Worm (Caenorhabditis elegans): ENCODE data around the gene lurp-2.

Gene lurp-2

ce11 chrV:13423608-13424007, 29.8 kb upstream of the lurp-2 start, which contains the start of gene srv-10:
TSS of gene srv-10 (plus strand) at chrV:13423908.
- no peak for TF ChIP-seq blmp-1 (tag; optimal IDR thresholded peaks at IDR 0.05)
- TF ChIP-seq tbx-2 (tag; optimal IDR thresholded peaks at IDR 0.05), result no peak
- TF ChIP-seq dsc-1 (tag; optimal IDR thresholded peaks at IDR 0.05), result no peak
- no peak for TF ChIP-seq hlh-17 (GFP tag; optimal IDR thresholded peaks at IDR 0.05; ENCODE audit: borderline replicate concordance)
- no peak for TF ChIP-seq hlh-4 (tag; optimal IDR thresholded peaks at IDR 0.05)
- no peak for TF ChIP-seq efl-3 (GFP tag; optimal IDR thresholded peaks at IDR 0.05)
- TF ChIP-seq jun-1 (tag; optimal IDR thresholded peaks at IDR 0.05), result no peak
- TF ChIP-seq nhr-47 (tag; optimal IDR thresholded peaks at IDR 0.05), result no peak
- no peak for TF ChIP-seq ceh-90 (tag; optimal IDR thresholded peaks at IDR 0.05)
- TF ChIP-seq rnt-1 (tag; optimal IDR thresholded peaks at IDR 0.05), result no peak
- no peak for TF ChIP-seq nhr-237 (tag; optimal IDR thresholded peaks at IDR 0.05)
- no peak for TF ChIP-seq elt-2 (tag; optimal IDR thresholded peaks at IDR 0.05)
- TF ChIP-seq unc-30 (tag; optimal IDR thresholded peaks at IDR 0.05), result no peak
- TF ChIP-seq fos-1 (tag; optimal IDR thresholded peaks at IDR 0.05), result no peak
- TF ChIP-seq mef-2 (tag; optimal IDR thresholded peaks at IDR 0.05), result no peak
- TF ChIP-seq ceh-8 (GFP tag; optimal IDR thresholded peaks at IDR 0.05), result no peak
- TF ChIP-seq dpl-1 (GFP tag; optimal IDR thresholded peaks at IDR 0.05), result no peak
- no peak for TF ChIP-seq isw-1 (GFP tag; IDR thresholded peaks at IDR 0.05)
- no peak for TF ChIP-seq ces-1 (GFP tag; optimal IDR thresholded peaks at IDR 0.05)

ce11 chrV:13426764-13427163, 26.7 kb upstream of the lurp-2 start, which contains the start of gene srd-18:
TSS of gene srd-18 (minus strand) at chrV:13426864.
- TF ChIP-seq lin-15B (tag; optimal IDR thresholded peaks at IDR 0.05) (no peak), dpl-1 (GFP tag; optimal IDR thresholded peaks at IDR 0.05) (no peak), lin-35 (GFP tag; optimal IDR thresholded peaks at IDR 0.05) (no peak), ceh-82 (tag; optimal IDR thresholded peaks at IDR 0.05) (no peak), egl-13 (tag; optimal IDR thresholded peaks at IDR 0.05) (no peak), pqm-1 (tag; optimal IDR thresholded peaks at IDR 0.05) (no peak), tbx-2 (tag; optimal IDR thresholded peaks at IDR 0.05) (no peak), unc-86 (tag; optimal IDR thresholded peaks at IDR 0.05) (no peak), efl-1 (optimal IDR thresholded peaks at IDR 0.05) (no peak), efl-1 (GFP tag; optimal IDR thresholded peaks at IDR 0.05 in 1 of 2) (no peak), ztf-11 (tag; optimal IDR thresholded peaks at IDR 0.05) (no peak), nhr-47 (tag; optimal IDR thresholded peaks at IDR 0.05) (no peak), sox-4 (tag; optimal IDR thresholded peaks at IDR 0.05) (no peak), isw-1 (GFP tag; IDR thresholded peaks at IDR 0.05) (no peak), nhr-71 (tag; optimal IDR thresholded peaks at IDR 0.05) (no peak), nhr-20 (tag; optimal IDR thresholded peaks at IDR 0.05) (no peak), ces-1 (GFP tag; optimal IDR thresholded peaks at IDR 0.05) (no peak), dsc-1 (tag; optimal IDR thresholded peaks at IDR 0.05) (no peak), C34B4.2 (tag; optimal IDR thresholded peaks at IDR 0.05) (no peak), nhr-85 (tag) (no peak), ceh-63 (GFP tag; optimal IDR thresholded peaks at IDR 0.05) (no peak)

ce11 chrV:13427378-13427777, 26.1 kb upstream of the lurp-2 start:
- TF ChIP-seq nhr-28 (tag; optimal IDR thresholded peaks at IDR 0.05), result no peak
- TF ChIP-seq hlh-4 (tag; optimal IDR thresholded peaks at IDR 0.05), result peak; percentile 52
- no peak for TF ChIP-seq xbp-1 (tag; optimal IDR thresholded peaks at IDR 0.05)

- TF ChIP-seq efl-1 (optimal IDR thresholded peaks at IDR 0.05) (no peak), efl-1 (GFP tag; optimal IDR thresholded peaks at IDR 0.05 in 1 of 2) (no peak), fkh-4 (tag; optimal IDR thresholded peaks at IDR 0.05; ENCODE audit: borderline replicate concordance) (no peak), nhr-20 (tag; optimal IDR thresholded peaks at IDR 0.05) (no peak), unc-62 (GFP tag; optimal IDR thresholded peaks at IDR 0.05) (no peak), jun-1 (tag; optimal IDR thresholded peaks at IDR 0.05) (no peak), nhr-90 (tag; optimal IDR thresholded peaks at IDR 0.05; ENCODE audit: poor library complexity) (no peak), alr-1 (tag; optimal IDR thresholded peaks at IDR 0.05; ENCODE audit: borderline replicate concordance) (no peak), dsc-1 (tag; optimal IDR thresholded peaks at IDR 0.05) (no peak)
Observed at ce11 chrV:13428660-13429059, 24.8 kb upstream of the lurp-2 start, which contains the start of gene srd-19. TSS of gene srd-19 (minus strand) at chrV:13428760.

All from whole organism, L1 larva.